Fruit fly (Drosophila melanogaster): ENCODE measurements around the gene NimB3.

Gene NimB3

dm6 chr2L:13972847-13973246, 5.1 kb upstream of the NimB3 start, which contains the start of gene He:
Gene He, minus strand, starts transcription at chr2L:13972947.
- no peak for TF ChIP-seq CrebA (GFP tag; optimal IDR thresholded peaks at IDR 0.05; ENCODE audit: borderline replicate concordance)

dm6 chr2L:13969876-13970275, 2.1 kb upstream of the NimB3 start, which contains the start of the genes NimB4 and NimB5:
Gene NimB4, minus strand, starts transcription at chr2L:13969976.
Gene NimB5, plus strand, starts transcription at chr2L:13970177.
- TF ChIP-seq CrebA (GFP tag; optimal IDR thresholded peaks at IDR 0.05; ENCODE audit: borderline replicate concordance) (no peak), Vsx2 (GFP tag; optimal IDR thresholded peaks at IDR 0.05; ENCODE audit: partially characterized antibody) (no peak), tai (GFP tag; optimal IDR thresholded peaks at IDR 0.05) (no peak), dmrt93B (GFP tag; optimal IDR thresholded peaks at IDR 0.05) (no peak), Hr83 (GFP tag; optimal IDR thresholded peaks at IDR 0.05; ENCODE audit: poor library complexity, severe bottlenecking) (no peak), Abd-B (GFP tag; optimal IDR thresholded peaks at IDR 0.05) (no peak), sage (GFP tag; optimal IDR thresholded peaks at IDR 0.05) (no peak), Mio (GFP tag; optimal IDR thresholded peaks at IDR 0.05) (no peak)

dm6 chr2L:13966732-13967316, 961 bp downstream of the NimB3 start, which contains the start of gene NimB2:
Gene NimB2, minus strand, starts transcription at chr2L:13967018.
- TF ChIP-seq lola (GFP tag; optimal IDR thresholded peaks at IDR 0.05) (no peak), dl (GFP tag; optimal IDR thresholded peaks at IDR 0.05; ENCODE audit: insufficient read depth in 1 of 2, partially characterized antibody in 2 of 2) (no peak), Myc (optimal IDR thresholded peaks at IDR 0.05) (no peak), Vsx2 (GFP tag; optimal IDR thresholded peaks at IDR 0.05; ENCODE audit: partially characterized antibody) (no peak), Rel (GFP tag; optimal IDR thresholded peaks at IDR 0.05) (no peak), Rel (tag; optimal IDR thresholded peaks at IDR 0.05) (peak; percentile 42), CrebA (GFP tag; optimal IDR thresholded peaks at IDR 0.05; ENCODE audit: borderline replicate concordance) (no peak), Jra (GFP tag; optimal IDR thresholded peaks at IDR 0.05) (no peak), GATAd (GFP tag; optimal IDR thresholded peaks at IDR 0.05) (no peak), OdsH (GFP tag; optimal IDR thresholded peaks at IDR 0.05) (no peak)

- TF ChIP-seq dmrt93B (GFP tag; optimal IDR thresholded peaks at IDR 0.05) = no peak
- TF ChIP-seq Rel (GFP tag; optimal IDR thresholded peaks at IDR 0.05) = no peak
- peak; percentile 94 for TF ChIP-seq Rel (tag; optimal IDR thresholded peaks at IDR 0.05)
Observed at dm6 chr2L:13963467-13964122, 4.2 kb downstream of the NimB3 start, which contains the start of gene NimB1. Gene NimB1, plus strand, starts transcription at chr2L:13963507.

- TF ChIP-seq CG32264 (GFP tag; optimal IDR thresholded peaks at IDR 0.05) (no peak), jim (GFP tag; optimal IDR thresholded peaks at IDR 0.05) (no peak), Myc (optimal IDR thresholded peaks at IDR 0.05) (peak; percentile 7), Dif (GFP tag; optimal IDR thresholded peaks at IDR 0.05; ENCODE audit: partially characterized antibody) (peak; percentile 34), dmrt93B (GFP tag; optimal IDR thresholded peaks at IDR 0.05) (no peak)
Observed at dm6 chr2L:13960399-13960798, 7.4 kb downstream of the NimB3 start.

- TF ChIP-seq Hnf4 (GFP tag; optimal IDR thresholded peaks at IDR 0.05) (no peak), Abd-B (GFP tag; optimal IDR thresholded peaks at IDR 0.05) (no peak), Hr83 (GFP tag; optimal IDR thresholded peaks at IDR 0.05; ENCODE audit: poor library complexity, severe bottlenecking) (no peak), CrebA (GFP tag; optimal IDR thresholded peaks at IDR 0.05; ENCODE audit: borderline replicate concordance) (no peak), HLH106 (tag; optimal IDR thresholded peaks at IDR 0.05) (no peak), pan (optimal IDR thresholded peaks at IDR 0.05) (no peak), Jra (GFP tag; optimal IDR thresholded peaks at IDR 0.05) (no peak), Dif (GFP tag; optimal IDR thresholded peaks at IDR 0.05; ENCODE audit: partially characterized antibody) (no peak), h (GFP tag; optimal IDR thresholded peaks at IDR 0.05) (no peak), GATAd (GFP tag; optimal IDR thresholded peaks at IDR 0.05) (no peak), Hr78 (GFP tag; optimal IDR thresholded peaks at IDR 0.05) (no peak), jim (GFP tag; optimal IDR thresholded peaks at IDR 0.05) (no peak), brk (GFP tag; optimal IDR thresholded peaks at IDR 0.05) (no peak), OdsH (GFP tag; optimal IDR thresholded peaks at IDR 0.05) (no peak), dmrt93B (GFP tag; optimal IDR thresholded peaks at IDR 0.05) (no peak), dl (GFP tag; optimal IDR thresholded peaks at IDR 0.05; ENCODE audit: insufficient read depth in 1 of 2, partially characterized antibody in 2 of 2) (no peak)
Observed at dm6 chr2L:13957239-13957638, 10.5 kb downstream of the NimB3 start, which contains the start of gene NimA. Gene NimA, plus strand, starts transcription at chr2L:13957539.
